Fruit fly (Drosophila melanogaster): ENCODE data around the gene cm.

Gene cm

dm6 chrX:7004101-7004700 is 6.7 kb downstream of the cm start:
- TF ChIP-seq usp (GFP tag; optimal IDR thresholded peaks at IDR 0.05), result no peak
- no peak for TF ChIP-seq CG8478 (optimal IDR thresholded peaks at IDR 0.05)
- TF ChIP-seq pan (optimal IDR thresholded peaks at IDR 0.05), result no peak
- no peak for TF ChIP-seq EcR (GFP tag; optimal IDR thresholded peaks at IDR 0.05)
- TF ChIP-seq psq (optimal IDR thresholded peaks at IDR 0.05), result no peak
- TF ChIP-seq Dll (optimal IDR thresholded peaks at IDR 0.05), result no peak

DNA sequence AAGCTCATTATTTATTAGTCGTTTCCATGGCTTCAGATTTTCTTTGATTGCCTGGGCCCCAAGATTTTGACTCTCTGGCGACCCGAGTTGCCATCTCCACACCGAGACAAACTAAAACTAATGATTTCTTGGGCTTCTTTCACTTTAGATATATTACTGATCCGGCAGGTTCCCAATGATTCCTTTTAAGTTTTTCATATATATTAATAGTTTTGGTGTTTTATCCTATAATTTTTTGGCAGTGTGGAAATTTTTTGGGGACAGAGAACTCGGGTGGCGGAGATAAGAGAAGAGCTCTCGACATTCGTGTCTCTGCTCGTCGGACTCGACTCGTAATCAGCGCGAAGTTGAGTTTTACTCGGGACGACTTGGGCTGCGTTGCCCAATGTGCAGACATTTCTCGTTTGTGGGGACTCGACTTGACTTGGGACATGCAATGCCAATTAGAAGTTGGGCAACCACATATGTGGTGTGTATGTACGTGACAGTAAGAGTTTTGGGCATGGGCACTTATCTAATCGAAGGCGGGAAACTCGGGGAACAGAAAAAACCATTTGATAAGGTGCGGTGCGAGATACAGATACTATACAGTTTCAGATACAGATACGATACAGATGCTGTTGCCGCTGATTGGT is 9.7 kb downstream of the cm start:
- TF ChIP-seq usp (GFP tag; optimal IDR thresholded peaks at IDR 0.05) (no peak), CG8478 (optimal IDR thresholded peaks at IDR 0.05) (no peak), pan (optimal IDR thresholded peaks at IDR 0.05) (no peak), psq (optimal IDR thresholded peaks at IDR 0.05) (no peak), EcR (GFP tag; optimal IDR thresholded peaks at IDR 0.05) (no peak)

dm6 chrX:7000444-7001134 is 10.4 kb downstream of the cm start:
- TF ChIP-seq pan (optimal IDR thresholded peaks at IDR 0.05), result peak; percentile 45
- no peak for TF ChIP-seq EcR (GFP tag; optimal IDR thresholded peaks at IDR 0.05)
- TF ChIP-seq CG8478 (optimal IDR thresholded peaks at IDR 0.05), result no peak
- no peak for TF ChIP-seq psq (optimal IDR thresholded peaks at IDR 0.05)
- no peak for TF ChIP-seq usp (GFP tag; optimal IDR thresholded peaks at IDR 0.05)

DNA sequence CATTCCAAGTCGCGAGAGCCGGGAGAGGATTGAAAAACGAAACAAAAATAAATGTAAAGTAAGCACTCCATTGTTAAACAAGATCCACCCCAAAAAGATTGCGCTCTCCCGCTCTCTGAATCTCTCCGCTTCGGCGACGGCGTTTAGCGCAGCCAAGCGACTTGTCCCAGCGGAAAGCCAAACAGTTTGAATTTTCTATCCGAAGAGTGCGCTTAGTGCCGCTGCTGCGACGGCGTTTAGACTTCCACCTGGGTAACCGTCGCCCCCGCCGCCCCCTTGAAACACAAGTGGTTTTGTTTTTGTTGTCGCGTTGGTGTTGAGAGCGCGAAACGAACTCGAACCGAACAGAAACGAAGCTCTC is 12.5 kb downstream of the cm start, which contains the start of gene Inx2:
Gene Inx2 (plus strand): TSS at position 181 of the 361 bp plus-strand sequence.
- TF ChIP-seq CG8478 (optimal IDR thresholded peaks at IDR 0.05), result no peak
- peak in 1 of 2 experiments; percentile 1 for TF ChIP-seq EcR (GFP tag; optimal IDR thresholded peaks at IDR 0.05)
- peak; percentile 78 for TF ChIP-seq Dll (optimal IDR thresholded peaks at IDR 0.05)

- TF ChIP-seq usp (GFP tag; optimal IDR thresholded peaks at IDR 0.05), result no peak
- no peak for TF ChIP-seq Dll (optimal IDR thresholded peaks at IDR 0.05)
- no peak for TF ChIP-seq EcR (GFP tag; optimal IDR thresholded peaks at IDR 0.05)
- TF ChIP-seq psq (optimal IDR thresholded peaks at IDR 0.05), result no peak
- TF ChIP-seq pan (optimal IDR thresholded peaks at IDR 0.05), result no peak
- no peak for TF ChIP-seq CG8478 (optimal IDR thresholded peaks at IDR 0.05)
Observed at dm6 chrX:6997653-6998491, 13.1 kb downstream of the cm start.

DNA sequence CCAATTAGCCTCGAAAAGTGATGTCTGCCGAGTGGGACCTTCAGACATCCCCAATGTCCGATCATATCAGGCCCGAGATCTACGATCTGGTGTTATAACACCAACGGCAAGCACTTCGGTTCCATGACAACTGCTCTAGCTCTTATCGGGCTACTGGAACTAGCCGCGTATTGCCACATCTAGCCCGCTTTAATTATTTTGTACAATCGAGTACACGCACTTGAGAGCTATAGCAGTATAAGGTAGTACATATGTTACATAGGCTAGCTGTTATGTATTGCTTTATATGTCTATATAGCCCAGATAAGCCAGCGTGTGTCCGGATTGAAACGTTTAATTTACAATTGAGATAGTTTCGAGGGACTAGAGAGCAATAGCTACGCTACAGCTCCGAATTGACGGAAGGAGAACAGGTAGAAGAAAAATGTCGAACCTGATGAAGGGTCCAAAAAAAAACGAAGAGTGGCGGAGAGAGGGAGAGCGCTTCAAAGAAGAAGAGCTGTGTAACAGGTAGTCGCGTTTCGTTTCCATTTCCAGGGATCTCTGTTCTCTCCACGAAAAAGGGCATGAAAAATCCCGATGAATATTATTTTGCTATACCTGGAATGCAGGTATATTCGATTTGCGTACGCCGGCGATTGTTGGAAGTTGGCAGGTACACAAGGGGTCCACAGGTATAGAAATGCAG is 13.8 kb downstream of the cm start:
- TF ChIP-seq pan (optimal IDR thresholded peaks at IDR 0.05) (no peak), usp (GFP tag; optimal IDR thresholded peaks at IDR 0.05) (no peak), CG8478 (optimal IDR thresholded peaks at IDR 0.05) (no peak), Dll (optimal IDR thresholded peaks at IDR 0.05) (no peak), EcR (GFP tag; optimal IDR thresholded peaks at IDR 0.05) (no peak), psq (optimal IDR thresholded peaks at IDR 0.05) (no peak)

dm6 chrX:6996130-6996529 is 14.8 kb downstream of the cm start:
- TF ChIP-seq psq (optimal IDR thresholded peaks at IDR 0.05) (no peak), usp (GFP tag; optimal IDR thresholded peaks at IDR 0.05) (no peak), EcR (GFP tag; optimal IDR thresholded peaks at IDR 0.05) (no peak), pan (optimal IDR thresholded peaks at IDR 0.05) (no peak), Dll (optimal IDR thresholded peaks at IDR 0.05) (no peak), CG8478 (optimal IDR thresholded peaks at IDR 0.05) (no peak)

- TF ChIP-seq CG8478 (optimal IDR thresholded peaks at IDR 0.05) (no peak), pan (optimal IDR thresholded peaks at IDR 0.05) (no peak), psq (optimal IDR thresholded peaks at IDR 0.05) (no peak), usp (GFP tag; optimal IDR thresholded peaks at IDR 0.05) (no peak), EcR (GFP tag; optimal IDR thresholded peaks at IDR 0.05) (no peak), Dll (optimal IDR thresholded peaks at IDR 0.05) (no peak)
Observed at dm6 chrX:6995258-6995657, 15.7 kb downstream of the cm start.

- TF ChIP-seq psq (optimal IDR thresholded peaks at IDR 0.05) (no peak), Dll (optimal IDR thresholded peaks at IDR 0.05) (no peak), CG8478 (optimal IDR thresholded peaks at IDR 0.05) (no peak)
Observed at dm6 chrX:6994473-6995179, 16.3 kb downstream of the cm start.

DNA sequence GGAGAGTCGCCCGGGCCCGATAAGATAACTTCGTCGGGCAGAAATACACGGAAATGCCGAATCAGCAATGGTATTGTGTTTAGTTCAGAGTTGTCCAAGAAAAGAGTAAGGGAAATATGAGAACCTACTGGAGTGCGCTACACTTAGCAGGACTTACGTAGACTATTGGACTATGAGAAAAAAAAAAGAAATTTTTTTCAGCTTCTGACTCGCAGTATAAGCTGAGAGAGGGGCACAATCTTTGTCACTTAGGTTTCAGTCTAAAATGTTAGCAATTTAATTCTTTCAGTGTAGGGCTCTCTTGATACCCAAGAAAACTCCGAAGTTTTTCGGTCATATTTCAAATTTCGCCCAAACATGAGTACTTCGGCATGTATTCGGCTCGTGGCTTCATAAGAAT is 17.2 kb downstream of the cm start:
- TF ChIP-seq CG8478 (optimal IDR thresholded peaks at IDR 0.05), result no peak
- TF ChIP-seq EcR (GFP tag; optimal IDR thresholded peaks at IDR 0.05), result no peak
- TF ChIP-seq pan (optimal IDR thresholded peaks at IDR 0.05), result no peak
- no peak for TF ChIP-seq Dll (optimal IDR thresholded peaks at IDR 0.05)
- no peak for TF ChIP-seq usp (GFP tag; optimal IDR thresholded peaks at IDR 0.05)
- TF ChIP-seq psq (optimal IDR thresholded peaks at IDR 0.05), result no peak

DNA sequence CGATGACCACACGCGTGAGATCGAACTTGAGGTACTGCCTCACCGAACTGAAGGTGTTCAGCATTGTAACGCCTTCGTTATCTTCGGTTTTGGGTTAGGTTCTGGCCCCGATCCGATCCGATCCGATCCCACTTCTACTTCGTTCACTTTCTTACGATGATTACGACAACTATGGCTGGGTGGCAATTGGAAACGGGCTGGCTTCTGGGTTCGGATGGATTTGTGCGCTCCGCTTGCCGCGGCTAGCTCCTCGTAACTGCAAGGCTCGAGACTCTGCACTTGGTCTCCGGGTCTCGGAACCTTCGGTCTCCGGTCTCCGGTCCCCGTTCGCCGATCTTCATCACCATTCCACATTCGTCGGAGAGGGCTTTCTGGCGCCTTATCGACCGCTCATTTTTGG is 17.6 kb downstream of the cm start, which contains the start of gene Inx7:
Gene Inx7 (minus strand): TSS at position 263 of the 400 bp plus-strand sequence.
- no peak for TF ChIP-seq pan (optimal IDR thresholded peaks at IDR 0.05)
- TF ChIP-seq EcR (GFP tag; optimal IDR thresholded peaks at IDR 0.05), result no peak
- no peak for TF ChIP-seq Dll (optimal IDR thresholded peaks at IDR 0.05)
- no peak for TF ChIP-seq CG8478 (optimal IDR thresholded peaks at IDR 0.05)
- no peak for TF ChIP-seq usp (GFP tag; optimal IDR thresholded peaks at IDR 0.05)
- TF ChIP-seq psq (optimal IDR thresholded peaks at IDR 0.05), result no peak

Measured in whole organism.